Worm (Caenorhabditis elegans) whole organism, late embryonic: ENCODE measurements around the gene ZC155.4.
A peak's percentile ranks its signal among the peaks of the same experiment; 100 is the strongest.

Source experiments
- C08G9.2 ChIP-seq: sonication (generic microtip); optimal IDR thresholded peaks from 2 replicates; lab custom pipeline; 2016; ENCODE audit warnings: mild to moderate bottlenecking, missing genetic modification characterization, moderate library complexity, missing compliant biosample characterization
- C38D4.7 ChIP-seq: fragments of 200-800 bp; sonication (Bioruptor generic); optimal IDR thresholded peaks from 2 replicates; lab custom pipeline; 2018; ENCODE audit warnings: mild to moderate bottlenecking, missing genetic modification characterization, moderate library complexity, missing compliant biosample characterization
- F13H6.1 ChIP-seq: sonication (generic microtip); optimal IDR thresholded peaks from 2 replicates; lab custom pipeline; 2016; ENCODE audit warnings: missing genetic modification characterization, missing compliant biosample characterization
- K09A11.1 ChIP-seq: sonication (generic microtip); optimal IDR thresholded peaks from 2 replicates; lab custom pipeline; 2017; ENCODE audit warnings: antibody characterized with exemption, mild to moderate bottlenecking, missing genetic modification characterization, missing compliant biosample characterization; ENCODE audit not compliant: insufficient read depth
- T23F11.4 ChIP-seq: fragments of 200-800 bp; sonication (Bioruptor generic); optimal IDR thresholded peaks from 2 replicates; lab custom pipeline; 2018; ENCODE audit warnings: mild to moderate bottlenecking, missing genetic modification characterization, missing compliant biosample characterization
- ahr-1 ChIP-seq: sonication (generic microtip); optimal IDR thresholded peaks from 2 replicates; lab custom pipeline; 2016; ENCODE audit warnings: missing genetic modification characterization, missing compliant biosample characterization
- ceh-2 ChIP-seq: sonication (generic microtip); optimal IDR thresholded peaks from 2 replicates; lab custom pipeline; 2016; ENCODE audit warnings: missing genotype, missing genetic modification characterization, missing compliant biosample characterization
- ceh-30 ChIP-seq: fragments of 150-350 bp; optimal IDR thresholded peaks from 2 replicates; lab custom pipeline; 2014; ENCODE audit warnings: missing biosample characterization, missing genetic modification characterization
- ceh-31 ChIP-seq: sonication (generic microtip); optimal IDR thresholded peaks from 2 replicates; lab custom pipeline; 2016; ENCODE audit warnings: missing genetic modification characterization, missing compliant biosample characterization
- ceh-34 ChIP-seq: sonication (generic microtip); optimal IDR thresholded peaks from 2 replicates; lab custom pipeline; 2016; ENCODE audit warnings: mild to moderate bottlenecking, missing genetic modification characterization, missing compliant biosample characterization
- ceh-48 ChIP-seq: sonication (generic microtip); optimal IDR thresholded peaks from 2 replicates; lab custom pipeline; 2016; ENCODE audit warnings: missing genetic modification characterization, inconsistent platforms, missing compliant biosample characterization
- ceh-6 ChIP-seq: fragments of 200-800 bp; sonication (Bioruptor generic); optimal IDR thresholded peaks from 2 replicates; lab custom pipeline; 2018; ENCODE audit warnings: mild to moderate bottlenecking, missing genetic modification characterization, missing compliant biosample characterization
- dmd-4 ChIP-seq: sonication (generic microtip); optimal IDR thresholded peaks from 2 replicates; lab custom pipeline; 2016; ENCODE audit warnings: borderline replicate concordance, missing genetic modification characterization, missing compliant biosample characterization
- ets-4 ChIP-seq: sonication (generic microtip); optimal IDR thresholded peaks from 2 replicates; lab custom pipeline; 2016; ENCODE audit warnings: missing genetic modification characterization, missing compliant biosample characterization
- eyg-1 ChIP-seq: sonication (generic microtip); optimal IDR thresholded peaks from 2 replicates; lab custom pipeline; 2016; ENCODE audit warnings: missing genotype, missing genetic modification characterization, missing compliant biosample characterization
- fax-1 ChIP-seq: sonication (generic microtip); optimal IDR thresholded peaks from 2 replicates; lab custom pipeline; 2016; ENCODE audit warnings: missing genotype, missing genetic modification characterization, missing compliant biosample characterization
- gmeb-2 ChIP-seq: sonication (generic microtip); optimal IDR thresholded peaks from 2 replicates; lab custom pipeline; 2016; ENCODE audit warnings: missing genetic modification characterization, inconsistent platforms, missing compliant biosample characterization
- hlh-15 ChIP-seq: sonication (generic microtip); optimal IDR thresholded peaks from 2 replicates; lab custom pipeline; 2016; ENCODE audit warnings: missing genetic modification characterization, missing compliant biosample characterization
- hlh-30 ChIP-seq: sonication (generic microtip); optimal IDR thresholded peaks from 2 replicates; lab custom pipeline; 2017; ENCODE audit warnings: antibody characterized with exemption, missing genetic modification characterization, missing compliant biosample characterization; ENCODE audit not compliant: insufficient read depth
- lim-6 ChIP-seq: sonication (generic microtip); optimal IDR thresholded peaks from 2 replicates; lab custom pipeline; 2016; ENCODE audit warnings: missing genetic modification characterization, missing compliant biosample characterization
- lin-11 ChIP-seq: fragments of 200-800 bp; sonication (Bioruptor generic); optimal IDR thresholded peaks from 2 replicates; lab custom pipeline; 2018; ENCODE audit warnings: mild to moderate bottlenecking, missing genetic modification characterization, missing compliant biosample characterization
- madf-2 ChIP-seq: sonication (generic microtip); optimal IDR thresholded peaks from 2 replicates; lab custom pipeline; 2017; ENCODE audit warnings: missing genetic modification characterization, missing compliant biosample characterization
- mec-3 ChIP-seq: sonication (generic microtip); optimal IDR thresholded peaks from 2 replicates; lab custom pipeline; 2016; ENCODE audit warnings: borderline replicate concordance, missing genetic modification characterization, missing compliant biosample characterization
- nfya-1 ChIP-seq: sonication (generic microtip); optimal IDR thresholded peaks from 2 replicates; lab custom pipeline; 2017; ENCODE audit warnings: missing genetic modification characterization, mild to moderate bottlenecking, missing compliant biosample characterization, antibody characterized with exemption, moderate library complexity
- nhr-232 ChIP-seq: sonication (generic microtip); optimal IDR thresholded peaks from 2 replicates; lab custom pipeline; 2016; ENCODE audit warnings: missing genetic modification characterization, missing compliant biosample characterization
- pag-3 ChIP-seq: sonication (generic microtip); optimal IDR thresholded peaks from 2 replicates; lab custom pipeline; 2016; ENCODE audit warnings: missing compliant biosample characterization, missing genetic modification characterization, borderline replicate concordance
- pat-9 ChIP-seq: fragments of 200-800 bp; sonication (Bioruptor generic); optimal IDR thresholded peaks from 2 replicates; lab custom pipeline; 2018; ENCODE audit warnings: mild to moderate bottlenecking, missing genetic modification characterization, moderate library complexity, missing compliant biosample characterization
- pha-2 ChIP-seq: sonication (generic microtip); optimal IDR thresholded peaks from 2 replicates; lab custom pipeline; 2017; ENCODE audit warnings: mild to moderate bottlenecking, missing genetic modification characterization, missing compliant biosample characterization
- pha-4 ChIP-seq: fragments of 150-350 bp; optimal IDR thresholded peaks from 2 replicates; lab custom pipeline; 2018; ENCODE audit warnings: missing biosample characterization, missing genetic modification reagents, missing genetic modification characterization
- pqm-1 ChIP-seq: sonication (generic microtip); optimal IDR thresholded peaks from 2 replicates; lab custom pipeline; 2016; ENCODE audit warnings: missing genetic modification characterization, missing compliant biosample characterization
- pros-1 ChIP-seq: fragments of 150-350 bp; optimal IDR thresholded peaks from 2 replicates; lab custom pipeline; 2014; ENCODE audit warnings: missing biosample characterization, missing genetic modification reagents, missing genetic modification characterization
- ref-2 ChIP-seq: sonication (generic microtip); optimal IDR thresholded peaks from 2 replicates; lab custom pipeline; 2016; ENCODE audit warnings: missing genetic modification characterization, missing compliant biosample characterization
- rnt-1 ChIP-seq: sonication (generic microtip); optimal IDR thresholded peaks from 2 replicates; lab custom pipeline; 2016; ENCODE audit warnings: missing genetic modification characterization, missing compliant biosample characterization
- sdc-2 ChIP-seq: sonication (generic microtip); optimal IDR thresholded peaks from 2 replicates; lab custom pipeline; 2016; ENCODE audit warnings: missing genotype, missing genetic modification characterization, missing compliant biosample characterization
- sox-4 ChIP-seq: sonication (generic microtip); optimal IDR thresholded peaks from 2 replicates; lab custom pipeline; 2017; ENCODE audit warnings: mild to moderate bottlenecking, missing genetic modification characterization, inconsistent platforms, missing compliant biosample characterization
- tbx-2 ChIP-seq: sonication (generic microtip); optimal IDR thresholded peaks from 2 replicates; lab custom pipeline; 2016; ENCODE audit warnings: missing genetic modification characterization, missing compliant biosample characterization
- tbx-7 ChIP-seq: sonication (generic microtip); optimal IDR thresholded peaks from 2 replicates; lab custom pipeline; 2016; ENCODE audit warnings: missing genotype, missing genetic modification characterization, missing compliant biosample characterization
- ttx-3 ChIP-seq: sonication (generic microtip); optimal IDR thresholded peaks from 2 replicates; lab custom pipeline; 2016; ENCODE audit warnings: missing genetic modification reagents, missing genetic modification characterization, missing compliant biosample characterization
- unc-3 ChIP-seq, 2 experiments: fragments of 200-800 bp in 1 of 2; sonication (Bioruptor generic) in 1 of 2; sonication (generic microtip) in 1 of 2; conservative IDR thresholded peaks in 1 of 2; optimal IDR thresholded peaks in 1 of 2; 2 replicates each; pipeline versions ENCODE4 v1.3.6 to Lab custom; 2016 to 2022; ENCODE audit warnings: missing compliant biosample characterization in 2 of 2, missing genetic modification characterization in 2 of 2, missing genetic modification reagents in 1 of 2
- unc-42 ChIP-seq: sonication (generic microtip); optimal IDR thresholded peaks from 2 replicates; lab custom pipeline; 2016; ENCODE audit warnings: missing genotype, missing genetic modification characterization, missing compliant biosample characterization
- unc-55 ChIP-seq: sonication (generic microtip); optimal IDR thresholded peaks from 2 replicates; lab custom pipeline; 2017; ENCODE audit warnings: missing biosample characterization, missing genetic modification reagents, missing genetic modification characterization
- zip-5 ChIP-seq: sonication (generic microtip); optimal IDR thresholded peaks from 2 replicates; lab custom pipeline; 2016; ENCODE audit warnings: missing genetic modification characterization, missing compliant biosample characterization
- ztf-16 ChIP-seq: sonication (generic microtip); optimal IDR thresholded peaks from 2 replicates; lab custom pipeline; 2017; ENCODE audit warnings: missing genetic modification characterization, missing compliant biosample characterization

The ZC155.4 gene

DNA sequence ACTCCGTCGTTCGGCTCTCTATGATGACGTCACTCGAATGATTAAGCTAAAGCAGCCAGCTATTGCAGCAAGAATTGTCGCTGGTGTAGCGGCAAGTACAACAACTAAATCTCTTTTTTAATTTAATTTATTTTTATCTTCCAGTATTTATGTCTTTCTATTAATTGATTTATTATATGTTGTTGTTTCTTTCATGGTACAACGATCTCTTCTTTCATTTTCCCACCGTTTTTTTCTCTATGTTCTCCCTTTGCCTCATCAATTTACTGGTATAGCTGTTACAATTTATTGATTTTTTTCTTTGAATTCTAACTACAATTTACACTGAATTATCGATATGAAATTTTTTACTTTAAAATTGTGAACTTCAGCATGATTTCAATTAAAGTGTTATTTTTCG is 19.6 kb downstream of the ZC155.4 start, which contains the start of gene moc-6:
TSS of gene moc-6 (plus strand) at position 301 of the 400 bp plus-strand sequence.
- TF ChIP-seq pha-4 (tag; lab: Kevin White, UChicago) (no peak), ttx-3 (tag; lab: Kevin White, UChicago) (no peak), ahr-1 (tag; lab: Kevin White, UChicago) (no peak), rnt-1 (no peak), pha-2 (tag; lab: Kevin White, UChicago) (no peak), sox-4 (tag; lab: Kevin White, UChicago) (no peak), hlh-15 (tag; lab: Kevin White, UChicago) (no peak), lin-11 (tag; lab: Kevin White, UChicago) (no peak), ceh-34 (tag; lab: Kevin White, UChicago) (no peak), ceh-6 (GFP tag; lab: Kevin White, UChicago) (no peak), pqm-1 (tag; lab: Kevin White, UChicago) (no peak)
- TF ChIP-seq, all 69 proteins: peak for 0

DNA sequence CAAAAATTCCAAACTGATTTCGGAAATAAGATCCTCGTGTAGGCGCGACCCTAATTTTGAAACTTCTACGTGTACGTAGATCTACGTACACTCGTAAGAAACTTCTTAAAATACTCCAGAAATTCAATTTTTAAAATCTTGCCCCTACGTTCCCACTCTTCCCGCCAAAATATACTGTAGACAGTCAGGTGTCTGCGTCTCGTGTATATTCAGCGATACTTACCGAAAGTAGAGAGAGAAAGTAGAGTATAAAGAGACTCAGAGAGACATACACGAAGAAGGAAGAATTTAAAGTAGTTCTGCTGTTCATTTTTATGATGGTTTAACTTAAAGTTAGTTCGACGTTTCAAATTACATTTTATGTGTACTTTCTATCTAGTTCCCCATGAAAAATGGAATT is 22.0 kb downstream of the ZC155.4 start:
- TF ChIP-seq pat-9 (tag; lab: Kevin White, UChicago) (no peak), hlh-30 (tag; lab: Kevin White, UChicago) (peak; percentile 18)
- TF ChIP-seq, all 69 proteins: peak for 1

DNA sequence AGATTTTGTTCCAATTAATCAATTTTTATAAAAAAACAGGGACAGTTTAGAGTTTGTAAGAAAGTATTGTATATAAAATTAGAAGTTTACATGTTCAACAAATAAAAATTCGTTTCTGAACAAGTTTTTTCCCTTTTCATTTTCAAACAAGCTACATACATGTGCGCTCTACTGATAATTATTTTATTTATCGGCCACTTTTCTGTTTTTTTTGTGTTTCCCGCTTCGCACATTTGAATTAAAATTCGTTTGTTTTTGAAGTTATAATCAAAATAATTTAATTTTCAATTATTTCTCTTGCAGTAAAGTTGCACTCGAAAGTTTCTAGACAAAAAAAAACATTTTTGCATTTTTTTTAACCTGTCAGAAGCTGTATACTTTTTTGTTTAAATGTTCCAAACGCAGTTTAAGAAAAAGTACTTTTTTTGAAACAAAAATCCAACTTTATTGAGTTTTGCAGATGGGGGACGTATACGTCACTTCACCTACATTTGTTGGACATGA is 24.6 kb downstream of the ZC155.4 start, which contains the start of gene hira-1:
TSS of gene hira-1 (plus strand) at position 454 of the 504 bp plus-strand sequence.
- peak; percentile 55 for TF ChIP-seq unc-42 (tag; lab: Kevin White, UChicago)
- no peak for TF ChIP-seq mec-3

DNA sequence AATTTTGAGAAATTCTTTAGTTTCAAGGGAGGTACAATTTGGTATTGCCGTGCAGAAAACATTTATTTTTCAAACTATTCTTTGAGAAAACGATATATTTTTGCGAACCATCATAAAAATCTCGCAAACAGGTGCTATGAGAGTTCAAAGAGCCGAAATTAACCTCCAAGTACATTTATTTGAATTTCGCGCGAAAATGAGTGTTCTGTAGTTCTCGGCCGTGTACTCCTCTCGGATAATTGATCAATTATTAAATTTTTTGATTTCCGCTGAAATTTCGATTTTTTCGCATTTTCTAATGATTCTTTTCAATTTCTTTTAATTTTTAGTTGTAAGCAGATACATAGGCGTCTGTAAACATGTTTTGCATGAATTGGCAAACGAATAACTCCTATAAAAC is 25.1 kb downstream of the ZC155.4 start:
- TF ChIP-seq tbx-7 (tag; lab: Kevin White, UChicago) (peak; percentile 25), pqm-1 (tag; lab: Kevin White, UChicago) (no peak), gmeb-2 (no peak), T23F11.4 (no peak), eyg-1 (tag; lab: Kevin White, UChicago) (no peak), ceh-48 (tag; lab: Kevin White, UChicago) (no peak), zip-5 (tag; lab: Kevin White, UChicago) (peak; percentile 35), ceh-31 (peak; percentile 47), lim-6 (tag; lab: Kevin White, UChicago) (peak; percentile 21), unc-55 (GFP tag; lab: Kevin White, UChicago) (no peak), C08G9.2 (tag; lab: Kevin White, UChicago) (peak; percentile 79), dmd-4 (no peak), K09A11.1 (tag; lab: Kevin White, UChicago) (no peak), ceh-6 (GFP tag; lab: Kevin White, UChicago) (no peak), unc-42 (tag; lab: Kevin White, UChicago) (no peak), sdc-2 (tag; lab: Kevin White, UChicago) (no peak), ref-2 (peak; percentile 50), ceh-2 (tag; lab: Kevin White, UChicago) (peak; percentile 20), nhr-232 (tag; lab: Kevin White, UChicago) (no peak), ets-4 (tag; lab: Kevin White, UChicago) (peak; percentile 91), madf-2 (tag; lab: Kevin White, UChicago) (no peak), F13H6.1 (tag; lab: Kevin White, UChicago) (no peak), sox-4 (tag; lab: Kevin White, UChicago) (no peak)

DNA sequence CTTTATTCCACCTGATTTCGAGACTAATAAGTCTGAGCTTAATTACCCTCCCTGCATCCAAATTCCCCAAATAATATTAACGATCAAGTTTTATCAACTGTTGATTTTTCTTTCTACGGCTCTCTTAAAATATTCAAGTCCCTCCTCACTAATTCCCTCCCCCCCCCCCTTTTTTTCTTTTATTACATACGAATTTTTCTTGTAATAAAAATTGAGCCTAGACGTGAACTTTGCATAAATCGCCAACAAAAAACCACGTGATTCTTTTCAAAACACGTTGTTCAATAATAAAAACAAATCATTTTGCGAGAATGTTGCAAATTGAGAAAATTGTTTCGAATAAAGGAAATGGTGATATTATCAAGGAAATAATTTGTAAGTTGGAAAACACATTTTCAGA is 26.8 kb downstream of the ZC155.4 start, which contains the start of gene K10D2.8:
TSS of gene K10D2.8 (plus strand) at position 301 of the 400 bp plus-strand sequence.
- no peak for TF ChIP-seq madf-2 (tag; lab: Kevin White, UChicago)
- no peak for TF ChIP-seq fax-1 (tag; lab: Kevin White, UChicago)
- no peak for TF ChIP-seq eyg-1 (tag; lab: Kevin White, UChicago)
- TF ChIP-seq nfya-1 (tag; lab: Kevin White, UChicago) = no peak
- no peak for TF ChIP-seq tbx-2
- no peak for TF ChIP-seq ztf-16
- no peak for TF ChIP-seq pros-1 (tag; lab: Kevin White, UChicago)
- TF ChIP-seq C38D4.7 (GFP tag; lab: Kevin White, UChicago) = no peak
- no peak for TF ChIP-seq pag-3 (tag; lab: Kevin White, UChicago)
- TF ChIP-seq unc-55 (GFP tag; lab: Kevin White, UChicago) = no peak
- no peak for TF ChIP-seq unc-3 (GFP tag; conservative IDR thresholded peaks at IDR 0.05; lab: Robert Waterston, UW)
- no peak for TF ChIP-seq unc-3 (tag; optimal IDR thresholded peaks at IDR 0.05; lab: Kevin White, UChicago)
- no peak for TF ChIP-seq pqm-1 (tag; lab: Kevin White, UChicago)
- TF ChIP-seq ref-2 = no peak
- no peak for TF ChIP-seq ceh-30 (tag; lab: Kevin White, UChicago)
- TF ChIP-seq ceh-31 = no peak
